Fruit fly (Drosophila melanogaster) Kc167 (cell line): ENCODE measurements around the gene CG10163.

ENCODE experiments used
- Myc ChIP-seq: fragments of >200 bp; optimal IDR thresholded peaks from 2 replicates; lab custom pipeline; 2017; ENCODE audit warnings: missing external identifiers
- Sin3A ChIP-seq: fragments of >200 bp; optimal IDR thresholded peaks from 2 replicates; lab custom pipeline; 2018; ENCODE audit warnings: missing external identifiers
- h ChIP-seq: fragments of >200 bp; optimal IDR thresholded peaks from 3 replicates; lab custom pipeline; 2018; ENCODE audit warnings: missing external identifiers
- insv ChIP-seq: fragments of >200 bp; optimal IDR thresholded peaks from 3 replicates; lab custom pipeline; 2018; ENCODE audit warnings: missing external identifiers
- psq ChIP-seq: fragments of >200 bp; optimal IDR thresholded peaks from 2 replicates; lab custom pipeline; 2017; ENCODE audit warnings: missing external identifiers

DNA sequence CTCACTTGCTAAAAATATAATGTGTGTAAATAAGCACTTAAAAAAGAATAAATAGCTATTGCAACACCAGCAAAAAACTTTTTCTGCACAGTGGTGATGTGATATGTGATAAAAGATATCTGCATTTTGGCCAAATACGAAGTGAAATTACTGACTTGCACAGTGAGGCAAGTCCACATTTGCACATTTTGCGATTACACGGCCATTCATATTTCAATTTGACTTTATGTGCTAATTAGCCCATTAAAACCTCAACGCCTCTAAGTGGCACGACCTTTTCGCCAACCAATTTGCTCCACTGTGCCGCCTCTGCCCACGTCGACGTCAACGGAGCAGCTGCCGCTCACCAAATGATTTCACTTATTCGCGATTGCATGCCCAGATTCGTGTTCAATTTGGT, 38.4 kb downstream of the CG10163 start, which contains the start of gene CG33946:
- TF ChIP-seq Sin3A (lab: Kevin White, UChicago): no peak
- TF ChIP-seq h (lab: Kevin White, UChicago): no peak
- no peak for TF ChIP-seq insv (lab: Kevin White, UChicago)
- TF ChIP-seq psq (lab: Kevin White, UChicago): no peak
- no peak for TF ChIP-seq Myc (lab: Kevin White, UChicago)
